Fruit fly (Drosophila melanogaster) whole organism, embryonic: ENCODE results near the gene wge.

ENCODE experiments used
- Atf-2 ChIP-seq: fragments of 200-800 bp; sonication (Bioruptor generic); optimal IDR thresholded peaks from 2 replicates; lab custom pipeline; 2016; ENCODE audit warnings: missing biosample characterization, missing genetic modification characterization
- CG10565 ChIP-seq: fragments of 200-800 bp; sonication (Bioruptor generic); optimal IDR thresholded peaks from 3 replicates; lab custom pipeline; 2016; ENCODE audit warnings: missing biosample characterization, mild to moderate bottlenecking, missing genetic modification characterization
- CG12659 ChIP-seq: fragments of 200-800 bp; sonication (Bioruptor generic); optimal IDR thresholded peaks from 3 replicates; lab custom pipeline; 2017; ENCODE audit warnings: mild to moderate bottlenecking, missing biosample characterization, missing genetic modification reagents, missing genetic modification characterization
- CG13123 ChIP-seq: fragments of 200-800 bp; sonication (Bioruptor generic); optimal IDR thresholded peaks from 2 replicates; lab custom pipeline; 2016; ENCODE audit warnings: missing biosample characterization, missing genetic modification characterization
- CG14860 ChIP-seq: fragments of 200-800 bp; sonication (Bioruptor generic); IDR thresholded peaks from 3 replicates; pipeline ENCODE4 v1.3.6; 2022; ENCODE audit warnings: missing biosample characterization, missing genetic modification characterization; ENCODE audit not compliant: partially characterized antibody
- CG15011 ChIP-seq: fragments of 200-800 bp; sonication (Bioruptor generic); optimal IDR thresholded peaks from 3 replicates; lab custom pipeline; 2018; ENCODE audit warnings: missing biosample characterization, mild to moderate bottlenecking, missing genetic modification characterization
- CG17612 ChIP-seq: fragments of 200-800 bp; sonication (Bioruptor generic); IDR thresholded peaks from 2 replicates; pipeline ENCODE4 v1.3.6; 2022; ENCODE audit warnings: missing biosample characterization, missing genetic modification characterization
- CG18764 ChIP-seq: fragments of 200-800 bp; sonication (Bioruptor generic); optimal IDR thresholded peaks from 3 replicates; lab custom pipeline; 2016; ENCODE audit warnings: missing biosample characterization, missing genetic modification characterization
- CG7372 ChIP-seq: fragments of 200-800 bp; sonication (Bioruptor generic); IDR thresholded peaks from 2 replicates; pipeline ENCODE4 v1.3.6; 2022; ENCODE audit warnings: missing biosample characterization, missing genetic modification characterization
- CG7786 ChIP-seq: fragments of 200-800 bp; sonication (Bioruptor generic); optimal IDR thresholded peaks from 2 replicates; lab custom pipeline; 2016; ENCODE audit warnings: missing biosample characterization, missing genetic modification characterization
- CG7928 ChIP-seq: fragments of 200-800 bp; sonication (Bioruptor generic); optimal IDR thresholded peaks from 2 replicates; lab custom pipeline; 2017; ENCODE audit warnings: missing biosample characterization, mild to moderate bottlenecking, missing genetic modification characterization
- CG8924 ChIP-seq: fragments of 200-800 bp; optimal IDR thresholded peaks from 3 replicates; lab custom pipeline; 2019; ENCODE audit warnings: missing biosample characterization, mild to moderate bottlenecking, missing genetic modification characterization, moderate library complexity
- CG9876 ChIP-seq: fragments of 200-800 bp; sonication (Bioruptor generic); optimal IDR thresholded peaks from 2 replicates; lab custom pipeline; 2016; ENCODE audit warnings: missing biosample characterization, missing genetic modification characterization
- Eip74EF ChIP-seq, 2 experiments: fragments of 200-800 bp in 1 of 2; fragments of >200 bp in 1 of 2; sonication (Bioruptor generic) in 1 of 2; optimal IDR thresholded peaks; 2 replicates each; lab custom pipeline; 2017 to 2019; ENCODE audit warnings: missing biosample characterization in 2 of 2, missing genetic modification characterization in 2 of 2, mild to moderate bottlenecking in 1 of 2, moderate library complexity in 1 of 2
- Fer1 ChIP-seq: fragments of 200-800 bp; sonication (Bioruptor generic); optimal IDR thresholded peaks from 2 replicates; lab custom pipeline; 2017; ENCODE audit warnings: missing biosample characterization, mild to moderate bottlenecking, missing genetic modification characterization
- Gsc ChIP-seq: fragments of 200-800 bp; sonication (Bioruptor generic); IDR thresholded peaks from 2 replicates; pipeline ENCODE4 v1.3.6; 2022; ENCODE audit warnings: missing biosample characterization, missing genetic modification characterization
- HHEX ChIP-seq: fragments of 200-800 bp; sonication (Bioruptor generic); optimal IDR thresholded peaks from 3 replicates; lab custom pipeline; 2017; ENCODE audit warnings: missing biosample characterization, mild to moderate bottlenecking, missing genetic modification characterization, missing genetic modification reagents
- HLH54F ChIP-seq: fragments of 200-800 bp; sonication (Bioruptor generic); optimal IDR thresholded peaks from 3 replicates; lab custom pipeline; 2016; ENCODE audit warnings: missing biosample characterization, missing genetic modification characterization
- Hmx ChIP-seq: fragments of 200-800 bp; sonication (Bioruptor generic); optimal IDR thresholded peaks from 2 replicates; lab custom pipeline; 2016; ENCODE audit warnings: missing biosample characterization, missing genetic modification characterization
- Lhr ChIP-seq: fragments of 200-800 bp; sonication (Bioruptor generic); optimal IDR thresholded peaks from 3 replicates; lab custom pipeline; 2017; ENCODE audit warnings: mild to moderate bottlenecking, missing biosample characterization, missing genetic modification reagents, missing genetic modification characterization
- Max ChIP-seq: fragments of 200-800 bp; sonication (Bioruptor generic); optimal IDR thresholded peaks from 2 replicates; lab custom pipeline; 2016; ENCODE audit warnings: missing biosample characterization, mild to moderate bottlenecking, missing genetic modification characterization
- Meics ChIP-seq: fragments of 200-800 bp; sonication (Bioruptor generic); optimal IDR thresholded peaks from 2 replicates; lab custom pipeline; 2017; ENCODE audit warnings: missing biosample characterization, mild to moderate bottlenecking, missing genetic modification characterization
- Mes4 ChIP-seq: fragments of 200-800 bp; sonication (Bioruptor generic); optimal IDR thresholded peaks from 2 replicates; lab custom pipeline; 2016; ENCODE audit warnings: missing biosample characterization, missing genetic modification characterization
- Myb ChIP-seq: fragments of 200-800 bp; sonication (Bioruptor generic); optimal IDR thresholded peaks from 2 replicates; lab custom pipeline; 2016; ENCODE audit warnings: missing biosample characterization, missing genetic modification characterization
- Nf-YA ChIP-seq: fragments of 200-800 bp; sonication (Bioruptor generic); IDR thresholded peaks from 2 replicates; pipeline ENCODE4 v1.3.6; 2022; ENCODE audit warnings: missing biosample characterization, missing genetic modification characterization
- NfI ChIP-seq: fragments of 200-800 bp; sonication (Bioruptor generic); optimal IDR thresholded peaks from 3 replicates; lab custom pipeline; 2018; ENCODE audit warnings: missing biosample characterization, mild to moderate bottlenecking, missing genetic modification characterization, moderate library complexity
- Oaz ChIP-seq: fragments of 200-800 bp; sonication (Bioruptor generic); IDR thresholded peaks from 2 replicates; pipeline ENCODE4 v1.3.6; 2022; ENCODE audit warnings: missing biosample characterization, missing genetic modification characterization
- Vsx1 ChIP-seq: fragments of 200-800 bp; sonication (Bioruptor generic); optimal IDR thresholded peaks from 2 replicates; lab custom pipeline; 2017; ENCODE audit warnings: missing biosample characterization, mild to moderate bottlenecking, missing genetic modification characterization, missing genetic modification reagents
- amos ChIP-seq: fragments of 200-800 bp; sonication (Bioruptor generic); IDR thresholded peaks from 2 replicates; pipeline ENCODE4 v1.3.6; 2022; ENCODE audit warnings: missing biosample characterization, missing genetic modification characterization; ENCODE audit not compliant: partially characterized antibody
- ash1 ChIP-seq: fragments of 200-800 bp; sonication (Bioruptor generic); optimal IDR thresholded peaks from 2 replicates; lab custom pipeline; 2018; ENCODE audit warnings: missing biosample characterization, mild to moderate bottlenecking, missing genetic modification characterization
- bowl ChIP-seq: fragments of 200-800 bp; sonication (Bioruptor generic); IDR thresholded peaks from 2 replicates; pipeline ENCODE4 v1.3.6; 2022; ENCODE audit warnings: missing biosample characterization, missing genetic modification characterization
- dmrt11E ChIP-seq: fragments of 200-800 bp; sonication (Bioruptor generic); optimal IDR thresholded peaks from 3 replicates; lab custom pipeline; 2018; ENCODE audit warnings: missing biosample characterization, mild to moderate bottlenecking, missing genetic modification characterization, moderate library complexity
- emc ChIP-seq: fragments of 200-800 bp; sonication (Bioruptor generic); optimal IDR thresholded peaks from 2 replicates; lab custom pipeline; 2016; ENCODE audit warnings: missing biosample characterization, missing genetic modification characterization
- exex ChIP-seq: fragments of 200-800 bp; sonication (Bioruptor generic); optimal IDR thresholded peaks from 4 replicates; lab custom pipeline; 2018; ENCODE audit warnings: missing biosample characterization, mild to moderate bottlenecking, missing genetic modification characterization, moderate library complexity
- grau ChIP-seq: fragments of 200-800 bp; optimal IDR thresholded peaks from 3 replicates; lab custom pipeline; 2019; ENCODE audit warnings: missing biosample characterization, mild to moderate bottlenecking, missing genetic modification characterization, moderate library complexity
- h ChIP-seq: fragments of >200 bp; optimal IDR thresholded peaks from 2 replicates; lab custom pipeline; 2017
- lab ChIP-seq: fragments of 200-800 bp; sonication (Bioruptor generic); optimal IDR thresholded peaks from 3 replicates; lab custom pipeline; 2017; ENCODE audit warnings: missing biosample characterization, missing genetic modification characterization, mild to moderate bottlenecking, moderate library complexity, missing genetic modification reagents
- lilli ChIP-seq: fragments of 200-800 bp; sonication (Bioruptor generic); optimal IDR thresholded peaks from 3 replicates; lab custom pipeline; 2016; ENCODE audit warnings: missing biosample characterization, missing genetic modification characterization
- nerfin-2 ChIP-seq: fragments of 200-800 bp; sonication (Bioruptor generic); IDR thresholded peaks from 2 replicates; pipeline ENCODE4 v1.3.6; 2022; ENCODE audit warnings: missing biosample characterization, missing genetic modification characterization; ENCODE audit not compliant: partially characterized antibody
- pita ChIP-seq: fragments of 200-800 bp; sonication (Bioruptor generic); optimal IDR thresholded peaks from 2 replicates; lab custom pipeline; 2017; ENCODE audit warnings: missing biosample characterization, mild to moderate bottlenecking, missing genetic modification characterization
- pum ChIP-seq: fragments of 200-800 bp; sonication (Bioruptor generic); optimal IDR thresholded peaks from 2 replicates; lab custom pipeline; 2016; ENCODE audit warnings: missing biosample characterization, missing genetic modification characterization
- repo ChIP-seq: fragments of 200-800 bp; sonication (Bioruptor generic); optimal IDR thresholded peaks from 2 replicates; lab custom pipeline; 2016; ENCODE audit warnings: missing biosample characterization, missing genetic modification characterization
- sc ChIP-seq, 3 experiments: fragments of >200 bp in 2 of 3; fragments of 200-800 bp in 1 of 3; sonication (Bioruptor generic) in 1 of 3; optimal IDR thresholded peaks; 2 replicates in 2 of 3; 3 replicates in 1 of 3; lab custom pipeline; 2017; ENCODE audit warnings: mild to moderate bottlenecking in 1 of 3, missing biosample characterization in 1 of 3, missing genetic modification characterization in 1 of 3, missing genetic modification reagents in 1 of 3
- seq ChIP-seq: fragments of 200-800 bp; sonication (Bioruptor generic); IDR thresholded peaks from 2 replicates; pipeline ENCODE4 v1.3.6; 2022; ENCODE audit warnings: missing biosample characterization, missing genetic modification characterization
- sima ChIP-seq: fragments of 200-800 bp; sonication (Bioruptor generic); optimal IDR thresholded peaks from 2 replicates; lab custom pipeline; 2016; ENCODE audit warnings: missing biosample characterization, missing genetic modification characterization
- tna ChIP-seq: fragments of 200-800 bp; sonication (Bioruptor generic); IDR thresholded peaks from 2 replicates; pipeline ENCODE4 v1.3.6; 2022; ENCODE audit warnings: missing biosample characterization, missing genetic modification characterization; ENCODE audit not compliant: partially characterized antibody
- trem ChIP-seq: fragments of 200-800 bp; optimal IDR thresholded peaks from 3 replicates; lab custom pipeline; 2019; ENCODE audit warnings: missing biosample characterization, mild to moderate bottlenecking, missing genetic modification characterization, moderate library complexity
- ttk ChIP-seq: fragments of 200-800 bp; sonication (Bioruptor generic); IDR thresholded peaks from 2 replicates; pipeline ENCODE4 v2.1.2; 2022; ENCODE audit warnings: missing biosample characterization, missing genetic modification characterization
- tx ChIP-seq: fragments of 200-800 bp; sonication (Bioruptor generic); optimal IDR thresholded peaks from 2 replicates; lab custom pipeline; 2016; ENCODE audit warnings: missing biosample characterization, missing genetic modification characterization
- unpg ChIP-seq: fragments of 200-800 bp; sonication (Bioruptor generic); optimal IDR thresholded peaks from 3 replicates; lab custom pipeline; 2018; ENCODE audit warnings: missing biosample characterization, mild to moderate bottlenecking, missing genetic modification characterization, moderate library complexity
- vnd ChIP-seq: fragments of 200-800 bp; sonication (Bioruptor generic); IDR thresholded peaks from 3 replicates; pipeline ENCODE4 v1.3.6; 2022; ENCODE audit warnings: missing biosample characterization, missing genetic modification characterization; ENCODE audit not compliant: partially characterized antibody

The wge gene

dm6 chr3R:22664274-22664673, 56.7 kb downstream of the wge start (continued):
- TF ChIP-seq sc (optimal IDR thresholded peaks at IDR 0.05; lab: Kevin White, UChicago) (no peak), sc (GFP tag; optimal IDR thresholded peaks at IDR 0.05; lab: Kevin White, UChicago) (peak; percentile 30), pita (no peak), NfI (GFP tag; lab: Kevin White, UChicago) (peak; percentile 29), Mes4 (GFP tag; lab: Kevin White, UChicago) (peak; percentile 16), Meics (no peak), HHEX (peak; percentile 6), CG7928 (GFP tag; lab: Kevin White, UChicago) (no peak), amos (GFP tag; lab: Robert Waterston, UW) (no peak), h (no peak), bowl (GFP tag; lab: Robert Waterston, UW) (0 out of 2 replicates have a peak, but pooled peaks have one; percentile 23), CG7786 (no peak), lilli (peak; percentile 36), CG10565 (GFP tag; lab: Kevin White, UChicago) (no peak), emc (no peak), Fer1 (no peak), CG12659 (GFP tag; lab: Kevin White, UChicago) (no peak), CG17612 (GFP tag; lab: Robert Waterston, UW) (no peak), ash1 (GFP tag; lab: Kevin White, UChicago) (no peak), Gsc (GFP tag; lab: Robert Waterston, UW) (no peak), CG9876 (GFP tag; lab: Kevin White, UChicago) (peak; percentile 34), exex (tag; lab: Kevin White, UChicago) (no peak), CG13123 (GFP tag; lab: Kevin White, UChicago) (no peak), lab (peak; percentile 41), Myb (GFP tag; lab: Kevin White, UChicago) (peak; percentile 12), dmrt11E (tag; lab: Kevin White, UChicago) (no peak), trem (tag; lab: Kevin White, UChicago) (no peak)

dm6 chr3R:22663115-22663514, 57.8 kb downstream of the wge start:
- TF ChIP-seq Eip74EF (GFP tag; optimal IDR thresholded peaks at IDR 0.05; lab: Kevin White, UChicago) = no peak
- TF ChIP-seq CG15011 (GFP tag; lab: Kevin White, UChicago) = peak; percentile 14
- TF ChIP-seq pum (GFP tag; lab: Kevin White, UChicago) = peak; percentile 12
- peak; percentile 77 for TF ChIP-seq unpg (GFP tag; lab: Kevin White, UChicago)
- TF ChIP-seq grau (tag; lab: Kevin White, UChicago) = peak; percentile 72
- 0 out of 2 replicates have a peak, but pooled peaks have one; percentile 27 for TF ChIP-seq Nf-YA (GFP tag; lab: Robert Waterston, UW)
- peak; percentile 37; the same call in 1 of the 2 replicates for TF ChIP-seq Oaz (GFP tag; lab: Robert Waterston, UW)
- peak; percentile 35; the same call in 1 of the 2 replicates for TF ChIP-seq CG7372 (GFP tag; lab: Robert Waterston, UW)
- no peak for TF ChIP-seq Hmx (GFP tag; lab: Kevin White, UChicago)
- TF ChIP-seq repo (GFP tag; lab: Kevin White, UChicago) = no peak
- peak; percentile 8 for TF ChIP-seq Vsx1 (GFP tag; lab: Kevin White, UChicago)
- TF ChIP-seq nerfin-2 = no peak
- peak; percentile 39 for TF ChIP-seq Atf-2
- peak; percentile 23 for TF ChIP-seq Max (GFP tag; lab: Kevin White, UChicago)
- peak; percentile 63 for TF ChIP-seq CG8924 (tag; lab: Kevin White, UChicago)
- peak; percentile 75 for TF ChIP-seq lab
- peak; percentile 5 for TF ChIP-seq Lhr (GFP tag; lab: Kevin White, UChicago)
- no peak for TF ChIP-seq CG14860
- peak; percentile 36 for TF ChIP-seq CG18764 (GFP tag; lab: Kevin White, UChicago)
- peak; percentile 27 for TF ChIP-seq tx (GFP tag; lab: Kevin White, UChicago)
- peak; percentile 50; the same call in 1 of the 2 replicates for TF ChIP-seq seq
- no peak for TF ChIP-seq tna
- TF ChIP-seq ttk (GFP tag; lab: Robert Waterston, UW) = peak; percentile 40; the same call in 1 of the 2 replicates
- TF ChIP-seq sima (GFP tag; lab: Kevin White, UChicago) = no peak
- peak; percentile 46 for TF ChIP-seq HLH54F (GFP tag; lab: Kevin White, UChicago)
- TF ChIP-seq vnd (GFP tag; lab: Robert Waterston, UW) = no peak
